Fruit fly (Drosophila melanogaster) whole organism, embryonic: ENCODE data around the gene Ugt303B2.

Experiments
- Bdp1 ChIP-seq: fragments of 200-800 bp; sonication (Bioruptor generic); optimal IDR thresholded peaks from 3 replicates; lab custom pipeline; 2016; ENCODE audit warnings: missing biosample characterization, missing genetic modification characterization
- Bgb ChIP-seq: fragments of 200-800 bp; sonication (Bioruptor generic); IDR thresholded peaks from 2 replicates; pipeline ENCODE4 v1.3.6; 2022; ENCODE audit warnings: missing biosample characterization, missing genetic modification characterization; ENCODE audit not compliant: partially characterized antibody
- Blimp-1 ChIP-seq: fragments of 200-800 bp; sonication (Bioruptor generic); optimal IDR thresholded peaks from 3 replicates; lab custom pipeline; 2018; ENCODE audit warnings: missing biosample characterization, missing genetic modification characterization, mild to moderate bottlenecking, moderate library complexity, missing genetic modification reagents
- C15 ChIP-seq: fragments of 200-800 bp; sonication (Bioruptor generic); IDR thresholded peaks from 3 replicates; pipeline ENCODE4 v1.3.6; 2022; ENCODE audit warnings: missing biosample characterization, missing genetic modification characterization
- CG11504 ChIP-seq: fragments of 200-800 bp; sonication (Bioruptor generic); optimal IDR thresholded peaks from 3 replicates; lab custom pipeline; 2019; ENCODE audit warnings: missing biosample characterization, mild to moderate bottlenecking, missing genetic modification characterization, moderate library complexity
- CG11723 ChIP-seq: fragments of 200-800 bp; sonication (Bioruptor generic); optimal IDR thresholded peaks from 2 replicates; lab custom pipeline; 2017; ENCODE audit warnings: missing biosample characterization, mild to moderate bottlenecking, missing genetic modification characterization
- CG13287 ChIP-seq: fragments of 200-800 bp; sonication (Bioruptor generic); IDR thresholded peaks from 2 replicates; pipeline ENCODE4 v1.3.6; 2022; ENCODE audit warnings: missing biosample characterization, missing genetic modification characterization; ENCODE audit not compliant: partially characterized antibody
- CG16779 ChIP-seq: fragments of 200-800 bp; sonication (Bioruptor generic); IDR thresholded peaks from 2 replicates; pipeline ENCODE4 v1.3.6; 2022; ENCODE audit warnings: missing biosample characterization, missing genetic modification characterization
- CG16813 ChIP-seq: fragments of 200-800 bp; sonication (Bioruptor generic); IDR thresholded peaks from 3 replicates; pipeline ENCODE4 v1.3.6; 2022; ENCODE audit warnings: missing biosample characterization, missing genetic modification characterization; ENCODE audit not compliant: partially characterized antibody
- CG17612 ChIP-seq: fragments of 200-800 bp; sonication (Bioruptor generic); IDR thresholded peaks from 2 replicates; pipeline ENCODE4 v1.3.6; 2022; ENCODE audit warnings: missing biosample characterization, missing genetic modification characterization
- CG6689 ChIP-seq: fragments of 200-800 bp; sonication (Bioruptor generic); IDR thresholded peaks from 2 replicates; pipeline ENCODE4 v1.3.6; 2022; ENCODE audit warnings: missing biosample characterization, missing genetic modification characterization
- Hr39 ChIP-seq: fragments of >200 bp; optimal IDR thresholded peaks from 2 replicates; lab custom pipeline; 2017
- Jarid2 ChIP-seq: fragments of 200-800 bp; sonication (Bioruptor generic); optimal IDR thresholded peaks from 3 replicates; lab custom pipeline; 2017; ENCODE audit warnings: mild to moderate bottlenecking, missing biosample characterization, missing genetic modification reagents, missing genetic modification characterization
- PHDP ChIP-seq: fragments of 200-800 bp; sonication (Bioruptor generic); optimal IDR thresholded peaks from 3 replicates; lab custom pipeline; 2018; ENCODE audit warnings: missing biosample characterization, mild to moderate bottlenecking, missing genetic modification characterization, moderate library complexity
- Vsx1 ChIP-seq: fragments of 200-800 bp; sonication (Bioruptor generic); optimal IDR thresholded peaks from 2 replicates; lab custom pipeline; 2017; ENCODE audit warnings: missing biosample characterization, mild to moderate bottlenecking, missing genetic modification characterization, missing genetic modification reagents
- al ChIP-seq: fragments of 200-800 bp; sonication (Bioruptor generic); IDR thresholded peaks from 2 replicates; pipeline ENCODE4 v1.3.6; 2022; ENCODE audit warnings: missing biosample characterization, missing genetic modification characterization
- ap ChIP-seq: fragments of 200-800 bp; sonication (Bioruptor generic); IDR thresholded peaks from 2 replicates; pipeline ENCODE4 v1.3.6; 2022; ENCODE audit warnings: missing biosample characterization, missing genetic modification characterization
- cad ChIP-seq: fragments of >200 bp; optimal IDR thresholded peaks from 2 replicates; lab custom pipeline; 2017; ENCODE audit warnings: missing biosample characterization, missing genetic modification characterization
- chm ChIP-seq: fragments of 200-800 bp; sonication (Bioruptor generic); IDR thresholded peaks from 2 replicates; pipeline ENCODE4 v1.3.6; 2022; ENCODE audit warnings: missing biosample characterization, missing genetic modification characterization
- crp ChIP-seq, 2 experiments: fragments of 200-800 bp; sonication (Bioruptor generic); optimal IDR thresholded peaks; 2 replicates in 1 of 2; 3 replicates in 1 of 2; lab custom pipeline; 2017; ENCODE audit warnings: missing biosample characterization in 2 of 2, missing genetic modification characterization in 2 of 2, mild to moderate bottlenecking in 1 of 2, moderate library complexity in 1 of 2
- cwo ChIP-seq: fragments of 200-800 bp; sonication (Bioruptor generic); optimal IDR thresholded peaks from 3 replicates; lab custom pipeline; 2017; ENCODE audit warnings: missing biosample characterization, missing genetic modification characterization, mild to moderate bottlenecking, moderate library complexity, missing genetic modification reagents
- fd102C ChIP-seq: fragments of 200-800 bp; sonication (Bioruptor generic); optimal IDR thresholded peaks from 2 replicates; lab custom pipeline; 2018; ENCODE audit warnings: missing biosample characterization, mild to moderate bottlenecking, missing genetic modification characterization, moderate library complexity
- fd64A ChIP-seq: fragments of 200-800 bp; sonication (Bioruptor generic); optimal IDR thresholded peaks from 3 replicates; lab custom pipeline; 2018; ENCODE audit warnings: missing biosample characterization, mild to moderate bottlenecking, missing genetic modification characterization
- jing ChIP-seq: fragments of 200-800 bp; sonication (Bioruptor generic); optimal IDR thresholded peaks from 2 replicates; lab custom pipeline; 2018; ENCODE audit warnings: missing biosample characterization, mild to moderate bottlenecking, missing genetic modification characterization
- klu ChIP-seq: fragments of 200-800 bp; sonication (Bioruptor generic); IDR thresholded peaks from 2 replicates; pipeline ENCODE4 v1.3.6; 2022; ENCODE audit warnings: missing biosample characterization, missing genetic modification characterization
- ro ChIP-seq: fragments of 200-800 bp; sonication (Bioruptor generic); IDR thresholded peaks from 2 replicates; pipeline ENCODE4 v1.3.6; 2022; ENCODE audit warnings: missing biosample characterization, missing genetic modification characterization
- twi ChIP-seq: fragments of 200-800 bp; optimal IDR thresholded peaks from 2 replicates; lab custom pipeline; 2019; ENCODE audit warnings: missing biosample characterization, mild to moderate bottlenecking, missing genetic modification characterization, moderate library complexity
- vfl ChIP-seq: fragments of 200-800 bp; sonication (Bioruptor generic); optimal IDR thresholded peaks from 2 replicates; lab custom pipeline; 2016; ENCODE audit warnings: missing biosample characterization, missing genetic modification characterization

Gene Ugt303B2

dm6 chr3R:23496488-23496887 is 42.2 kb downstream of the Ugt303B2 start:
- TF ChIP-seq CG17612 (GFP tag; lab: Robert Waterston, UW) = no peak
- TF ChIP-seq twi (tag; lab: Kevin White, UChicago) = no peak
- TF ChIP-seq fd64A (GFP tag; lab: Kevin White, UChicago) = no peak
- TF ChIP-seq cad (GFP tag; lab: Kevin White, UChicago) = no peak
- TF ChIP-seq CG11723 = no peak
- no peak for TF ChIP-seq jing (GFP tag; lab: Kevin White, UChicago)
- TF ChIP-seq klu (GFP tag; lab: Robert Waterston, UW) = no peak
- TF ChIP-seq Vsx1 = no peak
- no peak for TF ChIP-seq al (GFP tag; lab: Robert Waterston, UW)
- no peak for TF ChIP-seq Bdp1 (GFP tag; lab: Kevin White, UChicago)
- no peak for TF ChIP-seq crp (GFP tag; optimal IDR thresholded peaks at IDR 0.05; lab: Kevin White, UChicago)
- no peak for TF ChIP-seq Bgb (GFP tag; lab: Robert Waterston, UW)
- no peak for TF ChIP-seq Hr39
- TF ChIP-seq CG16779 = no peak
- no peak for TF ChIP-seq PHDP (tag; lab: Kevin White, UChicago)
- no peak for TF ChIP-seq cwo (GFP tag; lab: Kevin White, UChicago)
- TF ChIP-seq CG13287 = no peak
- TF ChIP-seq Jarid2 = no peak

DNA sequence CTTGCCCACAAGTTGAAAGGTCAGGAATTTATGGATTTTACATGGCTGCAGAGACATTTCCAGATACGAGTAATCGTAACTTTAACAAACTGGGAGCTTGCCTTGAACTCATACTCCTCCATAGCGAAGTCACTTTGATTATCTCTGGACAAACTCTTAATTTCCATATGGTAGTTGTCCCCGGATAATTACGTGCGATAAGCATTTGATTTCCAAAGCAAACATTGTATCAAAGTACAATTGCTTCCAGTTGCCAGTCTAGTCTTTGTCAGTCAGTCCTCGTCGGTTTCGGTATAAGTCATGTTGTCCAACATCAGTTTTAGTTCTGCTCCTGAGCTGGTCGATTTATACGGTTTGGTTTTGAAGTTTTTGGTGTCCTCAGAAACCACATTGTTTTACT is 51.5 kb downstream of the Ugt303B2 start, which contains the start of gene Ir94h:
TSS of gene Ir94h (plus strand) at position 301 of the 400 bp plus-strand sequence.
- TF ChIP-seq vfl (GFP tag; lab: Kevin White, UChicago) (no peak), Blimp-1 (GFP tag; lab: Kevin White, UChicago) (no peak), CG11504 (tag; lab: Kevin White, UChicago) (no peak), chm (no peak), C15 (GFP tag; lab: Robert Waterston, UW) (no peak), CG16813 (GFP tag; lab: Robert Waterston, UW) (no peak), fd102C (GFP tag; lab: Kevin White, UChicago) (no peak), ap (GFP tag; lab: Robert Waterston, UW) (no peak), CG6689 (GFP tag; lab: Robert Waterston, UW) (no peak), ro (no peak)
